Fruit fly (Drosophila melanogaster): Measurements from ENCODE around the gene Cp7Fc.

Gene Cp7Fc

dm6 chrX:8464378-8465036, 12.4 kb upstream of the Cp7Fc start, which contains the start of gene Sptr (continued):
- TF ChIP-seq unpg (GFP tag; optimal IDR thresholded peaks at IDR 0.05) (peak; percentile 92), CG8944 (GFP tag; optimal IDR thresholded peaks at IDR 0.05) (peak; percentile 45), CG17328 (GFP tag; IDR thresholded peaks at IDR 0.05) (peak; percentile 88), Atf-2 (GFP tag; optimal IDR thresholded peaks at IDR 0.05) (peak; percentile 37), CG11093 (GFP tag; IDR thresholded peaks at IDR 0.05) (peak; percentile 76), ac (GFP tag; optimal IDR thresholded peaks at IDR 0.05) (no peak), exex (tag; optimal IDR thresholded peaks at IDR 0.05) (peak; percentile 69), CG17385 (GFP tag; optimal IDR thresholded peaks at IDR 0.05) (peak; percentile 84), Taf1 (GFP tag; IDR thresholded peaks at IDR 0.05) (peak; percentile 90), CG9727 (GFP tag; optimal IDR thresholded peaks at IDR 0.05) (peak; percentile 86), CG14050 (GFP tag; IDR thresholded peaks at IDR 0.05) (peak; percentile 82), Med (GFP tag) (peak; percentile 96), Mad (GFP tag; optimal IDR thresholded peaks at IDR 0.05) (peak; percentile 60), cwo (GFP tag; optimal IDR thresholded peaks at IDR 0.05) (peak; percentile 90), Fer3 (tag; optimal IDR thresholded peaks at IDR 0.05) (peak; percentile 91), CG17361 (GFP tag; IDR thresholded peaks at IDR 0.05) (peak; percentile 77), dpn (GFP tag; optimal IDR thresholded peaks at IDR 0.05) (peak; percentile 85 to 86), Sin3A (optimal IDR thresholded peaks at IDR 0.05) (no peak), croc (GFP tag; conservative IDR thresholded peaks at IDR 0.05) (peak; percentile 41; the same call in 1 of the 3 replicates), CoRest (tag; optimal IDR thresholded peaks at IDR 0.05) (peak; percentile 90), tio (GFP tag; optimal IDR thresholded peaks at IDR 0.05) (peak; percentile 62), PHDP (tag; optimal IDR thresholded peaks at IDR 0.05) (peak; percentile 93), MESR4 (GFP tag; optimal IDR thresholded peaks at IDR 0.05) (no peak), sob (GFP tag; IDR thresholded peaks at IDR 0.05) (peak; percentile 94), amos (GFP tag; IDR thresholded peaks at IDR 0.05; ENCODE audit: partially characterized antibody) (no peak), CG12769 (tag; optimal IDR thresholded peaks at IDR 0.05) (peak; percentile 89), Dip2 (GFP tag; IDR thresholded peaks at IDR 0.05) (no peak), Ets97D (GFP tag; optimal IDR thresholded peaks at IDR 0.05) (peak; percentile 21), CG8281 (tag; optimal IDR thresholded peaks at IDR 0.05) (peak; percentile 54), CG11504 (tag; optimal IDR thresholded peaks at IDR 0.05) (peak; percentile 91), Ssrp (tag; optimal IDR thresholded peaks at IDR 0.05) (peak; percentile 70), dan (GFP tag; IDR thresholded peaks at IDR 0.05) (no peak), CG10267 (tag; optimal IDR thresholded peaks at IDR 0.05) (peak; percentile 71), bsh (GFP tag; optimal IDR thresholded peaks at IDR 0.05) (peak; percentile 72 to 79), CG15696 (tag; optimal IDR thresholded peaks at IDR 0.05) (peak; percentile 41), eve (GFP tag; optimal IDR thresholded peaks at IDR 0.05) (no peak), CG3163 (GFP tag; optimal IDR thresholded peaks at IDR 0.05) (peak; percentile 46), Doc2 (GFP tag; IDR thresholded peaks at IDR 0.05) (peak; percentile 50; the same call in 1 of the 2 replicates), CG9932 (GFP tag; IDR thresholded peaks at IDR 0.05) (peak; percentile 92), CG4617 (GFP tag; optimal IDR thresholded peaks at IDR 0.05; ENCODE audit: borderline replicate concordance) (peak; percentile 25), vfl (GFP tag; optimal IDR thresholded peaks at IDR 0.05) (peak; percentile 82), CG14014 (GFP tag; IDR thresholded peaks at IDR 0.05) (peak; percentile 92), inv (GFP tag; IDR thresholded peaks at IDR 0.05; ENCODE audit: partially characterized antibody) (no peak), HLH3B (GFP tag; IDR thresholded peaks at IDR 0.05) (peak; percentile 92), fd64A (GFP tag; optimal IDR thresholded peaks at IDR 0.05) (no peak), CG6765 (GFP tag; optimal IDR thresholded peaks at IDR 0.05) (peak; percentile 91), shn (GFP tag; optimal IDR thresholded peaks at IDR 0.05) (peak; percentile 23), tin (GFP tag; optimal IDR thresholded peaks at IDR 0.05) (peak; percentile 73), gfzf (GFP tag; optimal IDR thresholded peaks at IDR 0.05) (no peak), GATAe (GFP tag; conservative IDR thresholded peaks at IDR 0.05) (peak; percentile 37; the same call in 1 of the 2 replicates)
